Worm (Caenorhabditis elegans) whole organism, mixed stage, embryonic: ENCODE measurements around the gene fbxc-18.

Experiments used
- M03D4.4 ChIP-seq: sonication (generic microtip); optimal IDR thresholded peaks from 2 replicates; lab custom pipeline; 2017; ENCODE audit warnings: mild to moderate bottlenecking, missing genetic modification characterization, missing compliant biosample characterization
- blmp-1 ChIP-seq: fragments of 150-350 bp; optimal IDR thresholded peaks from 2 replicates; lab custom pipeline; 2014; ENCODE audit warnings: missing biosample characterization, missing genetic modification characterization
- ceh-39 ChIP-seq: fragments of 150-350 bp; optimal IDR thresholded peaks from 2 replicates; lab custom pipeline; 2014; ENCODE audit warnings: missing biosample characterization, missing genetic modification characterization
- ceh-43 ChIP-seq: fragments of 200-800 bp; sonication (Bioruptor generic); optimal IDR thresholded peaks from 2 replicates; lab custom pipeline; 2018; ENCODE audit warnings: mild to moderate bottlenecking, missing genetic modification characterization, moderate library complexity, missing compliant biosample characterization
- ceh-83 ChIP-seq: fragments of 200-800 bp; sonication (Bioruptor generic); optimal IDR thresholded peaks from 2 replicates; lab custom pipeline; 2018; ENCODE audit warnings: mild to moderate bottlenecking, missing genetic modification characterization, missing compliant biosample characterization
- ces-1 ChIP-seq: fragments of 150-350 bp; optimal IDR thresholded peaks from 2 replicates; lab custom pipeline; 2014; ENCODE audit warnings: missing biosample characterization, missing genetic modification reagents, missing genetic modification characterization
- cnd-1 ChIP-seq: fragments of 200-800 bp; sonication (Bioruptor generic); optimal IDR thresholded peaks from 2 replicates; lab custom pipeline; 2018; ENCODE audit warnings: mild to moderate bottlenecking, missing genetic modification characterization, missing compliant biosample characterization
- drap-1 ChIP-seq: fragments of 200-800 bp; sonication (Bioruptor generic); optimal IDR thresholded peaks from 3 replicates; lab custom pipeline; 2018; ENCODE audit warnings: mild to moderate bottlenecking, missing genetic modification characterization, missing compliant biosample characterization
- elt-1 ChIP-seq: sonication (generic microtip); optimal IDR thresholded peaks from 2 replicates; lab custom pipeline; 2017; ENCODE audit warnings: missing genetic modification characterization, mild to moderate bottlenecking, missing compliant biosample characterization, antibody characterized with exemption, moderate library complexity, borderline replicate concordance; ENCODE audit not compliant: insufficient read depth
- elt-3 ChIP-seq: fragments of 150-350 bp; optimal IDR thresholded peaks from 2 replicates; lab custom pipeline; 2014; ENCODE audit warnings: missing biosample characterization, missing genetic modification characterization
- flh-1 ChIP-seq: fragments of 200-800 bp; sonication (Bioruptor generic); optimal IDR thresholded peaks from 2 replicates; lab custom pipeline; 2018; ENCODE audit warnings: mild to moderate bottlenecking, missing genetic modification characterization, moderate library complexity, missing compliant biosample characterization
- ham-2 ChIP-seq: fragments of 200-800 bp; sonication (Bioruptor generic); optimal IDR thresholded peaks from 2 replicates; lab custom pipeline; 2018; ENCODE audit warnings: mild to moderate bottlenecking, missing genetic modification characterization, missing compliant biosample characterization
- hlh-1 ChIP-seq: fragments of 150-350 bp; optimal IDR thresholded peaks from 2 replicates; lab custom pipeline; 2014; ENCODE audit warnings: missing biosample characterization, missing genetic modification reagents, missing genetic modification characterization
- lin-13 ChIP-seq: fragments of 150-350 bp; optimal IDR thresholded peaks from 2 replicates; lab custom pipeline; 2014; ENCODE audit warnings: missing biosample characterization, missing genetic modification characterization
- lin-32 ChIP-seq: fragments of 200-800 bp; sonication (Bioruptor generic); optimal IDR thresholded peaks from 2 replicates; lab custom pipeline; 2018; ENCODE audit warnings: mild to moderate bottlenecking, missing genetic modification characterization, missing compliant biosample characterization
- lsy-2 ChIP-seq: fragments of 150-350 bp; optimal IDR thresholded peaks from 2 replicates; lab custom pipeline; 2014; ENCODE audit warnings: missing biosample characterization, missing genetic modification characterization
- mab-5 ChIP-seq: fragments of 150-350 bp; optimal IDR thresholded peaks from 2 replicates; lab custom pipeline; 2014; ENCODE audit warnings: missing biosample characterization, missing genetic modification characterization
- mls-2 ChIP-seq: sonication (generic microtip); optimal IDR thresholded peaks from 2 replicates; lab custom pipeline; 2016; ENCODE audit warnings: mild to moderate bottlenecking, missing genetic modification characterization, moderate library complexity, missing compliant biosample characterization
- nhr-12 ChIP-seq: fragments of 150-350 bp; optimal IDR thresholded peaks from 2 replicates; lab custom pipeline; 2014; ENCODE audit warnings: missing biosample characterization, missing genetic modification characterization
- nhr-2 ChIP-seq: fragments of 150-350 bp; optimal IDR thresholded peaks from 2 replicates; lab custom pipeline; 2014; ENCODE audit warnings: missing biosample characterization, missing genetic modification characterization
- nhr-237 ChIP-seq: fragments of 150-350 bp; optimal IDR thresholded peaks from 2 replicates; lab custom pipeline; 2014; ENCODE audit warnings: missing biosample characterization, missing genetic modification characterization
- nhr-76 ChIP-seq: sonication (generic microtip); optimal IDR thresholded peaks from 2 replicates; lab custom pipeline; 2017; ENCODE audit warnings: missing biosample characterization, missing genetic modification characterization
- pha-4 ChIP-seq: fragments of 150-350 bp; optimal IDR thresholded peaks from 2 replicates; lab custom pipeline; 2018; ENCODE audit warnings: missing biosample characterization, missing genetic modification reagents, missing genetic modification characterization
- sem-2 ChIP-seq: fragments of 200-800 bp; sonication (Bioruptor generic); optimal IDR thresholded peaks from 2 replicates; lab custom pipeline; 2018; ENCODE audit warnings: mild to moderate bottlenecking, missing genetic modification characterization, missing compliant biosample characterization
- snpc-4 ChIP-seq: fragments of 150-350 bp; optimal IDR thresholded peaks from 2 replicates; lab custom pipeline; 2014; ENCODE audit warnings: missing biosample characterization, missing genetic modification characterization
- sptf-1 ChIP-seq: sonication (generic microtip); optimal IDR thresholded peaks from 2 replicates; lab custom pipeline; 2017; ENCODE audit warnings: mild to moderate bottlenecking, missing genetic modification characterization, moderate library complexity, missing compliant biosample characterization
- tbx-8 ChIP-seq: fragments of 200-800 bp; sonication (Bioruptor generic); optimal IDR thresholded peaks from 2 replicates; lab custom pipeline; 2018; ENCODE audit warnings: mild to moderate bottlenecking, missing genetic modification characterization, moderate library complexity, missing compliant biosample characterization
- unc-39 ChIP-seq: fragments of 150-350 bp; optimal IDR thresholded peaks from 2 replicates; lab custom pipeline; 2014; ENCODE audit warnings: missing biosample characterization, missing genetic modification characterization
- zip-8 ChIP-seq: fragments of 150-350 bp; optimal IDR thresholded peaks from 2 replicates; lab custom pipeline; 2014; ENCODE audit warnings: missing biosample characterization, missing genetic modification characterization

Gene fbxc-18

DNA sequence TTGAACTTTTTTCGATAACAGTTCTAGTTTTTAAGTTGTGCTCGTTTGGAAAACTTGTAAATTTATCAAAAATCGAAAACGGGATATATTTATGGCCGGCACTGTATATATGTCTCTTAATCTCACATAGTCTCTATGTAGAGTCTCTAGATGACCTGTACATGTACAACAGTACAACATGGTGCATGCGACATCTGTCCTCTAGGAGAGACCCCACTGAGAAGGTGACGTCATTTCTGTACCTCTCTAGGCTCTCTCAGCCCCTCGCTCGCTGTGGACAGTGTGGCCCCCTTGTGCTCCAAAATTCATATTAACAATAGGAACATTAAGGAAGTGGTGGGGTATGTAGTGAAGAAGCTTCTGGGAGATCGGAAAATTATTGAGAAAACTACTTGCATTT lies 29.6 kb downstream of the fbxc-18 start:
- peak; percentile 71 for TF ChIP-seq cnd-1 (tag; lab: Kevin White, UChicago)
- TF ChIP-seq snpc-4 (tag; lab: Kevin White, UChicago), result no peak
- no peak for TF ChIP-seq nhr-76 (tag; lab: Kevin White, UChicago)
- TF ChIP-seq M03D4.4, result no peak
- peak; percentile 64 for TF ChIP-seq zip-8 (tag; lab: Kevin White, UChicago)
- peak; percentile 90 for TF ChIP-seq nhr-2
- TF ChIP-seq lin-32 (GFP tag; lab: Kevin White, UChicago), result peak; percentile 46
- no peak for TF ChIP-seq ceh-83 (GFP tag; lab: Kevin White, UChicago)
- no peak for TF ChIP-seq lsy-2
- TF ChIP-seq, all 35 proteins: peak for 4

DNA sequence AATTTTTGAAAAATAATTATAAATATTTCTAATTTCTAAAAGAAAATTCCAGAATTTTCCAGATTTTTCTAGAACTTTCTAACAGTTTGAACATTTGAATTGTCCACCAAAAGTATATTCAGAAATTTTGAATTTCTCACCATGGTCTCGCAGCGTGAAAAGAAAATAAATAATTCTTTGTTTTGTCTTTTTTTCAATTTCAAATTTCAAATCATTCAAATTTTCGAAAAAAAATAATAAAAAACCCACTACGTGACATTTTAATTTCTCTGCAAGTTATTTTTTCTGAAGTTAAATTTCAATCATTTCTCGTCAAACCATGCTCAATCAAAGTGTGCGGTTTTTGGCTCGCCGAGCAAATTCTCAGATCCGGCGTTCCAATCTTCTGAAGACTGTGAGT lies 34.1 kb downstream of the fbxc-18 start, which contains the start of gene acs-15:
TSS of gene acs-15 (plus strand) at position 301 of the 400 bp plus-strand sequence.
- TF ChIP-seq cnd-1 (tag; lab: Kevin White, UChicago), result no peak
- no peak for TF ChIP-seq nhr-76 (tag; lab: Kevin White, UChicago)
- TF ChIP-seq lin-32 (GFP tag; lab: Kevin White, UChicago), result no peak
- no peak for TF ChIP-seq elt-3
- TF ChIP-seq elt-1, result no peak
- TF ChIP-seq hlh-1 (tag; lab: Kevin White, UChicago), result no peak
- no peak for TF ChIP-seq nhr-2

DNA sequence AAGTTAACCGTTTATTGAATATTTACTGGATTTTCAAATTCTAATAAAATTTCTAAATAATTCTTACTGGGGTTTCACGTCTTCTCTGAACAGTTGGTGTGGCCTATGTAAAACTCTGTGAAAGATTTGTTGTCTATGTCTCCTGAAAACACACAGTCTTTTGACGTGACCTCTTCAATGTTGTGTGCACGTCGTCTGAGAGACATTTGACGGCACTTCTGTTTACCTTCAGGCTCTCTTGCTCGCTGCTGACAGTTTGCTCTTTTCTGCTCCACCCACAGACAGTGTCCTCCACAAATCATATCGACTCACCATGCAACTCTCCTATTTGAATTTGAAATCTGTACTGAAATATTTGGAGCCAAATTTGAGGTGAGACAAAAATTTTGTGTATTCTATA lies 36.0 kb downstream of the fbxc-18 start, which contains the start of gene fbxc-34:
TSS of gene fbxc-34 (plus strand) at position 301 of the 400 bp plus-strand sequence.
- peak; percentile 33 for TF ChIP-seq hlh-1 (tag; lab: Kevin White, UChicago)

DNA sequence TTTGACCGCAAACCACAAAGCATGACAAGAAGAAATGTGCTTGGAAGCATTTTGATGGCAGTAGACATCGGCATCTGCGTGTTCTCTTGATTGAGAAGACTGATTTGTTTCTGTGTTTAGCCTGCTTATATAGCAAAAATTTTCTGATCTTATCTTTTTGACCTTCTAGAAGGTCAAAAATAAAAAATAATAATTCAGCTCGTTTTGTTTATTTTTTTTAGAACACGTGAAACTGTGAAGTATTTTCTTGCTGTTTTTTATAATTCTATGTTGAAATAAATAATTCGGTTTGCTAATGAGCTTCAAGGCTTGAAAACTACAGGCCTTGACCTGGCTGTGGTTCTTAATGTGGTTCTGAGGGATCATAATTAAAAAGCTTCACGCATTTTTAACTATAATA lies 39.5 kb downstream of the fbxc-18 start, which contains the start of gene R07C3.13:
TSS of gene R07C3.13 (minus strand) at position 101 of the 400 bp plus-strand sequence.
- no peak for TF ChIP-seq cnd-1 (tag; lab: Kevin White, UChicago)

DNA sequence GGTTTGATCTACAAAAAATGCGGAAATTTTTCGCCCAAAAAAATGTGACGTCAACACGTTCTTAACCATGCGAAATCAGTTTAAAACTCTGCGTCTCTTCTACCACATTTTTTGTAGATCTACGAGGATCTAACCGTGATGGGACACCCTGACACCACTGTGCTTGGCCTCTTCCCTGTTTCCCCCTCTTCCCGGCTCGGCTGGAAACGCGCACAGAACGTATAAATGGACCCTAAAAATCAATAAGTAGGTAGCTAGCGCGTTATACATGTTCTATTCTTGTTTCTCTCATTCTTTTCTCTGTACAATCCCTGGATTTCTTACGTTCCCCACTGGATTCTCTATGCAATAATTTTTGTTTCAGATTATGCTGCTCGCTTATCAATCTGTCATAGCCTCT lies 43.3 kb downstream of the fbxc-18 start, which contains the start of gene fbxc-28:
TSS of gene fbxc-28 (plus strand) at position 301 of the 400 bp plus-strand sequence.
- TF ChIP-seq drap-1 (no peak), mab-5 (tag; lab: Kevin White, UChicago) (no peak), cnd-1 (tag; lab: Kevin White, UChicago) (no peak)
- TF ChIP-seq, all 35 proteins: peak for 0

DNA sequence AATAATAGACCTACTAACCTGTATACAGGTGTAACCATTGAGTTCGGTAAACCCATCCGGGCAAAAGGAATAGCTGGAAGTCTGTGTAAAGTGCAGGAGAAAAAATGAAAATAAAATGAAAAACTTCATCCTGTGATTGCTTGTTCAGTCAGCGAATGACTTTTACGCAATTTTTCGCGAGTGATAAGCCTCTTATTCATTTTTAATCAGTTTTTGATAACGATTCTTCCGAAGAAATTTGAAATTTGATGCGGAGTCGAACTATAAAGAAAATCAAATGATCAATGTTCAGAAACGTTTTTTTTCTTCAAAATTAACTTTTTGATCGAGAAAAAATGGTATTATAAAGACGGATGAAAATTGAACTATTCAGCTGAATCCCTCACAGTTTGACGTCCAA lies 44.1 kb downstream of the fbxc-18 start:
- no peak for TF ChIP-seq ham-2 (GFP tag; lab: Kevin White, UChicago)
- TF ChIP-seq drap-1, result no peak
- TF ChIP-seq blmp-1 (tag; lab: Kevin White, UChicago), result no peak
- TF ChIP-seq nhr-76 (tag; lab: Kevin White, UChicago), result no peak
- TF ChIP-seq sem-2 (GFP tag; lab: Kevin White, UChicago), result no peak
- TF ChIP-seq tbx-8, result no peak
- no peak for TF ChIP-seq ceh-39 (tag; lab: Kevin White, UChicago)
- no peak for TF ChIP-seq pha-4 (tag; lab: Kevin White, UChicago)
- no peak for TF ChIP-seq lsy-2
- TF ChIP-seq unc-39, result no peak
- no peak for TF ChIP-seq elt-3
- TF ChIP-seq, all 35 proteins: peak for 0

DNA sequence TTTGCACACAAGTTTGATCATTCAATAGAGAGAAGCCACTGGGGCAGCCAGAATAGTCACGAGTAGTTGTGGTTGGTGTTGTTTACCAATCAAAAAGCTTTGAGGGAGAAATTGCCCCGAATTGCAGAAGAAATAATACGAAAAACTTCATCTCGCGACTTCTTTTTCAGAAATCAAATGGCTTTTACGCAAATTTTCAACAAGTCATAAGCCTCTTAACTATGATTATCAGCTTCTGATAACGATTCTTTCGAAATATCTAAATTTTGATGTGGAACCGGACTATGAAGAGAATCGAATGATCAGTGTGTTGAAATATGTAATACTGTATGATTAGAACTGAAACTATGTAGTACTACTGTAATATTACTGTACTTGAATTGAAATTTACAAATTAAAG lies 46.5 kb downstream of the fbxc-18 start:
- TF ChIP-seq sem-2 (GFP tag; lab: Kevin White, UChicago) (no peak), nhr-237 (tag; lab: Kevin White, UChicago) (no peak), pha-4 (tag; lab: Kevin White, UChicago) (no peak), sptf-1 (tag; lab: Kevin White, UChicago) (no peak), nhr-12 (tag; lab: Kevin White, UChicago) (no peak), ceh-83 (GFP tag; lab: Kevin White, UChicago) (no peak), ces-1 (no peak), cnd-1 (tag; lab: Kevin White, UChicago) (no peak), lin-13 (tag; lab: Kevin White, UChicago) (no peak), M03D4.4 (no peak), ceh-43 (GFP tag; lab: Kevin White, UChicago) (no peak), unc-39 (no peak), mls-2 (no peak), elt-1 (no peak), hlh-1 (tag; lab: Kevin White, UChicago) (no peak), lsy-2 (no peak), nhr-2 (no peak), flh-1 (GFP tag; lab: Kevin White, UChicago) (no peak), ham-2 (GFP tag; lab: Kevin White, UChicago) (no peak), blmp-1 (tag; lab: Kevin White, UChicago) (no peak)
